Worm (Caenorhabditis elegans): ENCODE results near the gene npp-19.

DNA sequence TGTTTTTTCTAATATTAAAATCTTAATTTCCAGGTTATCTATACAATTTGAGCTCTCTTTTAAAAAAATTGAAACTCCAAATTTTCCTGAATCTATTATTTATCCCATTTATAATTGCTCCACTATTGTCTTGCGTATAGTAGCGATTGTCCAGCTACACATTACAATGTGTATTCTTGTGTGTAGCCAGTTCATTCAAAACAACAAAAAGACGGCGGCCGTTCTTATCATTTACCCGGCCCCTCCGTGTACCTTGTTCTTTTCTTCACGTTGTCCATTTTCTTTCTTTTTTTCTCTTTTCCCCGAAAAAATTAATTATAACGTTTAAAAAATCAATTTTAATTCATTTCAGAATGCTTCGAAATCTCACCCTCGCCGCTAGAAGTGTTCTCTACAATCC lies 22.4 kb upstream of the npp-19 start, which contains the start of gene ech-4:
- TF ChIP-seq him-1 (tag; optimal IDR thresholded peaks at IDR 0.05): no peak
- no peak for TF ChIP-seq dao-5 (tag; optimal IDR thresholded peaks at IDR 0.05)
